Fruit fly (Drosophila melanogaster): ENCODE results near the gene mtm.
A peak's percentile ranks its signal among the peaks of the same experiment; 100 is the strongest.

mtm gene

DNA sequence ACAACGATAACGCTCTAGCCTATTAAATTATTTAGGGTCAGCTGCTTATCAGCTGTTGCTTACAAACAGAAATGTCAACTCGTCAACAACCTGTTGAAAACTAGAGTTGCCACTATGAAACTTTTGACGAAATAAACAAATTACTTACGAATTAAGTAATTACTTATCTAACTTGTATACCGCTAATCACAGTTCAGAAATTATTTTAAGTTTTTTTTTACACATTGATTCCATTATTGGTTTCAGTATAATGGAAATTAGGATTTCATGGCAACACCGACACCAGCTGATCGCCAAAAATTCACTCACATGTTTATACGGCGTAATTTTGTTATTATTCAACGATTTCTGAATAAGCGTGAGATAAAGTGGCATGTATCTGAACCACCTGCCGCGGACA lies 1.0 kb upstream of the mtm start, which contains the start of the genes CG9117 and CG31643 (continued):
- TF ChIP-seq CG15479 (GFP tag; optimal IDR thresholded peaks at IDR 0.05): no peak
- no peak for TF ChIP-seq sens-2 (GFP tag; IDR thresholded peaks at IDR 0.05)
- peak; percentile 30 for TF ChIP-seq Mes4 (GFP tag; optimal IDR thresholded peaks at IDR 0.05)
- TF ChIP-seq Lhr (GFP tag; optimal IDR thresholded peaks at IDR 0.05): no peak
- no peak for TF ChIP-seq her (GFP tag; optimal IDR thresholded peaks at IDR 0.05)
- TF ChIP-seq CG13287 (GFP tag; IDR thresholded peaks at IDR 0.05; ENCODE audit: partially characterized antibody): peak; percentile 62
- no peak for TF ChIP-seq CG11504 (tag; optimal IDR thresholded peaks at IDR 0.05)
- no peak for TF ChIP-seq CG13296 (GFP tag; optimal IDR thresholded peaks at IDR 0.05)
- TF ChIP-seq ranshi (GFP tag; IDR thresholded peaks at IDR 0.05): no peak
- TF ChIP-seq unpg (GFP tag; optimal IDR thresholded peaks at IDR 0.05): no peak
- peak; percentile 21; the same call in 1 of the 2 replicates for TF ChIP-seq stc (GFP tag; IDR thresholded peaks at IDR 0.05)
- no peak for TF ChIP-seq CG16779 (GFP tag; IDR thresholded peaks at IDR 0.05)
- TF ChIP-seq crc (GFP tag; optimal IDR thresholded peaks at IDR 0.05): peak; percentile 4
- no peak for TF ChIP-seq CG2875 (GFP tag; optimal IDR thresholded peaks at IDR 0.05)
- TF ChIP-seq ab (GFP tag; optimal IDR thresholded peaks at IDR 0.05): no peak
- TF ChIP-seq CG12391 (tag; optimal IDR thresholded peaks at IDR 0.05): peak; percentile 76
- no peak for TF ChIP-seq CG17361 (GFP tag; IDR thresholded peaks at IDR 0.05)
- peak; percentile 64 for TF ChIP-seq gro (GFP tag; optimal IDR thresholded peaks at IDR 0.05)
- TF ChIP-seq sd (tag; optimal IDR thresholded peaks at IDR 0.05): no peak
- TF ChIP-seq MBD-R2 (GFP tag; IDR thresholded peaks at IDR 0.05): peak; percentile 82
- no peak for TF ChIP-seq CG5953 (GFP tag; IDR thresholded peaks at IDR 0.05)
- no peak for TF ChIP-seq Meics (GFP tag; optimal IDR thresholded peaks at IDR 0.05)
- no peak for TF ChIP-seq CG13894 (tag; optimal IDR thresholded peaks at IDR 0.05)
- TF ChIP-seq CG2889 (GFP tag; IDR thresholded peaks at IDR 0.05): no peak
- TF ChIP-seq bowl (GFP tag; IDR thresholded peaks at IDR 0.05): no peak
- no peak for TF ChIP-seq bigmax (GFP tag; optimal IDR thresholded peaks at IDR 0.05)
- peak; percentile 28; the same call in 1 of the 2 replicates for TF ChIP-seq CG3847 (GFP tag; IDR thresholded peaks at IDR 0.05)
- no peak for TF ChIP-seq Aef1 (GFP tag; IDR thresholded peaks at IDR 0.05)
- TF ChIP-seq pros (GFP tag; optimal IDR thresholded peaks at IDR 0.05): no peak
- peak; percentile 47 for TF ChIP-seq CG33213 (GFP tag; optimal IDR thresholded peaks at IDR 0.05)
- TF ChIP-seq CG8388 (GFP tag; optimal IDR thresholded peaks at IDR 0.05): peak; percentile 52
- TF ChIP-seq Eip74EF (GFP tag; optimal IDR thresholded peaks at IDR 0.05): no peak
- peak; percentile 51 for TF ChIP-seq CG4617 (GFP tag; optimal IDR thresholded peaks at IDR 0.05; ENCODE audit: borderline replicate concordance)
- peak; percentile 52 for TF ChIP-seq CG32532 (GFP tag; IDR thresholded peaks at IDR 0.05)
- TF ChIP-seq CG10543 (GFP tag; optimal IDR thresholded peaks at IDR 0.05): no peak
- TF ChIP-seq tgo (GFP tag; IDR thresholded peaks at IDR 0.05): peak; percentile 43; the same call in 2 of the 3 replicates
- peak; percentile 47 for TF ChIP-seq HLH54F (GFP tag; optimal IDR thresholded peaks at IDR 0.05)
- no peak for TF ChIP-seq CG12219 (GFP tag; optimal IDR thresholded peaks at IDR 0.05)
- peak; percentile 97 for TF ChIP-seq sens (GFP tag)
- TF ChIP-seq BtbVII (GFP tag; optimal IDR thresholded peaks at IDR 0.05): no peak
- TF ChIP-seq CG16813 (GFP tag; IDR thresholded peaks at IDR 0.05; ENCODE audit: partially characterized antibody): no peak
- no peak for TF ChIP-seq MTF-1 (GFP tag; optimal IDR thresholded peaks at IDR 0.05; ENCODE audit: borderline replicate concordance)
- no peak for TF ChIP-seq abd-A (tag; optimal IDR thresholded peaks at IDR 0.05)
- TF ChIP-seq trh (GFP tag; optimal IDR thresholded peaks at IDR 0.05): peak; percentile 17
- no peak for TF ChIP-seq Blimp-1 (GFP tag; optimal IDR thresholded peaks at IDR 0.05)
- TF ChIP-seq CG18476 (GFP tag; optimal IDR thresholded peaks at IDR 0.05): peak; percentile 30
- TF ChIP-seq schlank (tag; optimal IDR thresholded peaks at IDR 0.05): no peak
- TF ChIP-seq pan (optimal IDR thresholded peaks at IDR 0.05): no peak
- no peak for TF ChIP-seq pan (GFP tag; optimal IDR thresholded peaks at IDR 0.05 in 1 of 2, IDR thresholded peaks at IDR 0.05 in 1 of 2)
- TF ChIP-seq Doc3 (GFP tag; IDR thresholded peaks at IDR 0.05; ENCODE audit: partially characterized antibody): peak; percentile 31; the same call in 1 of the 3 replicates
- TF ChIP-seq CG1647 (GFP tag; optimal IDR thresholded peaks at IDR 0.05): no peak

Measured in whole organism, embryonic.